Fruit fly (Drosophila melanogaster) whole organism, embryonic: ENCODE data around the gene be.
A peak's percentile ranks its signal among the peaks of the same experiment; 100 is the strongest.

Source experiments
- Asciz ChIP-seq: fragments of 200-800 bp; sonication (Bioruptor generic); optimal IDR thresholded peaks from 2 replicates; lab custom pipeline; 2017; ENCODE audit warnings: missing biosample characterization, mild to moderate bottlenecking, missing genetic modification characterization, missing genetic modification reagents
- Atf-2 ChIP-seq: fragments of 200-800 bp; sonication (Bioruptor generic); optimal IDR thresholded peaks from 2 replicates; lab custom pipeline; 2016; ENCODE audit warnings: missing biosample characterization, missing genetic modification characterization
- CG11696 ChIP-seq: fragments of 200-800 bp; sonication (Bioruptor generic); IDR thresholded peaks from 2 replicates; pipeline ENCODE4 v1.3.6; 2022; ENCODE audit warnings: missing biosample characterization, missing genetic modification characterization
- CG11723 ChIP-seq: fragments of 200-800 bp; sonication (Bioruptor generic); optimal IDR thresholded peaks from 2 replicates; lab custom pipeline; 2017; ENCODE audit warnings: missing biosample characterization, mild to moderate bottlenecking, missing genetic modification characterization
- CG12104 ChIP-seq: fragments of 200-800 bp; sonication (Bioruptor generic); optimal IDR thresholded peaks from 3 replicates; lab custom pipeline; 2016; ENCODE audit warnings: missing biosample characterization, missing genetic modification characterization
- CG12299 ChIP-seq: fragments of 200-800 bp; sonication (Bioruptor generic); optimal IDR thresholded peaks from 2 replicates; lab custom pipeline; 2018; ENCODE audit warnings: missing biosample characterization, mild to moderate bottlenecking, missing genetic modification characterization
- CG1233 ChIP-seq: fragments of 200-800 bp; sonication (Bioruptor generic); optimal IDR thresholded peaks from 4 replicates; lab custom pipeline; 2018; ENCODE audit warnings: missing biosample characterization, mild to moderate bottlenecking, missing genetic modification characterization
- CG12769 ChIP-seq: fragments of 200-800 bp; sonication (Bioruptor generic); optimal IDR thresholded peaks from 2 replicates; lab custom pipeline; 2019; ENCODE audit warnings: missing biosample characterization, mild to moderate bottlenecking, missing genetic modification characterization, moderate library complexity
- CG15269 ChIP-seq: fragments of 200-800 bp; sonication (Bioruptor generic); optimal IDR thresholded peaks from 2 replicates; lab custom pipeline; 2018; ENCODE audit warnings: missing biosample characterization, mild to moderate bottlenecking, missing genetic modification characterization, moderate library complexity
- CG15601 ChIP-seq: fragments of 200-800 bp; sonication (Bioruptor generic); optimal IDR thresholded peaks from 3 replicates; lab custom pipeline; 2019; ENCODE audit warnings: missing biosample characterization, mild to moderate bottlenecking, missing genetic modification characterization, moderate library complexity
- CG18476 ChIP-seq: fragments of 200-800 bp; sonication (Bioruptor generic); optimal IDR thresholded peaks from 2 replicates; lab custom pipeline; 2016; ENCODE audit warnings: missing biosample characterization, mild to moderate bottlenecking, missing genetic modification characterization
- CG31224 ChIP-seq: fragments of 200-800 bp; sonication (Bioruptor generic); IDR thresholded peaks from 2 replicates; pipeline ENCODE4 v1.3.6; 2022; ENCODE audit warnings: missing biosample characterization, missing genetic modification characterization
- CG3163 ChIP-seq: fragments of 200-800 bp; sonication (Bioruptor generic); optimal IDR thresholded peaks from 3 replicates; lab custom pipeline; 2016; ENCODE audit warnings: missing biosample characterization, missing genetic modification characterization
- CG32772 ChIP-seq: fragments of 200-800 bp; sonication (Bioruptor generic); IDR thresholded peaks from 2 replicates; pipeline ENCODE4 v1.3.6; 2022; ENCODE audit warnings: missing biosample characterization, missing genetic modification characterization
- CG3838 ChIP-seq: fragments of 200-800 bp; sonication (Bioruptor generic); optimal IDR thresholded peaks from 3 replicates; lab custom pipeline; 2016; ENCODE audit warnings: missing biosample characterization, missing genetic modification characterization
- CG5953 ChIP-seq: fragments of 200-800 bp; sonication (Bioruptor generic); IDR thresholded peaks from 2 replicates; pipeline ENCODE4 v1.3.6; 2022; ENCODE audit warnings: missing biosample characterization, missing genetic modification characterization
- CG6175 ChIP-seq: fragments of 200-800 bp; sonication (Bioruptor generic); IDR thresholded peaks from 3 replicates; pipeline ENCODE4 v1.3.6; 2022; ENCODE audit warnings: missing biosample characterization, missing genetic modification characterization
- CG6272 ChIP-seq: fragments of 200-800 bp; sonication (Bioruptor generic); IDR thresholded peaks from 2 replicates; pipeline ENCODE4 v1.3.6; 2022; ENCODE audit warnings: missing biosample characterization, missing genetic modification characterization
- CG6765 ChIP-seq: fragments of 200-800 bp; sonication (Bioruptor generic); optimal IDR thresholded peaks from 3 replicates; lab custom pipeline; 2017; ENCODE audit warnings: missing biosample characterization, mild to moderate bottlenecking, missing genetic modification characterization
- CG7271 ChIP-seq: fragments of 200-800 bp; sonication (Bioruptor generic); optimal IDR thresholded peaks from 2 replicates; lab custom pipeline; 2018; ENCODE audit warnings: missing biosample characterization, mild to moderate bottlenecking, missing genetic modification characterization, moderate library complexity
- CG8359 ChIP-seq: fragments of 200-800 bp; sonication (Bioruptor generic); optimal IDR thresholded peaks from 2 replicates; lab custom pipeline; 2017; ENCODE audit warnings: missing biosample characterization, mild to moderate bottlenecking, missing genetic modification characterization, borderline replicate concordance
- Camta ChIP-seq: fragments of 200-800 bp; sonication (Bioruptor generic); optimal IDR thresholded peaks from 2 replicates; lab custom pipeline; 2016; ENCODE audit warnings: missing biosample characterization, missing genetic modification characterization
- D ChIP-seq, 2 experiments: fragments of 200-800 bp in 1 of 2; fragments of >200 bp in 1 of 2; sonication (Bioruptor generic) in 1 of 2; optimal IDR thresholded peaks; 2 replicates in 1 of 2; 3 replicates in 1 of 2; lab custom pipeline; 2017; ENCODE audit warnings: mild to moderate bottlenecking in 1 of 2, missing biosample characterization in 1 of 2, missing genetic modification characterization in 1 of 2, missing genetic modification reagents in 1 of 2
- Dip2 ChIP-seq: fragments of 200-800 bp; sonication (Bioruptor generic); IDR thresholded peaks from 2 replicates; pipeline ENCODE4 v1.3.6; 2022; ENCODE audit warnings: missing biosample characterization, missing genetic modification characterization
- Doc3 ChIP-seq: fragments of 200-800 bp; sonication (Bioruptor generic); IDR thresholded peaks from 3 replicates; pipeline ENCODE4 v1.3.6; 2022; ENCODE audit warnings: missing biosample characterization, missing genetic modification characterization; ENCODE audit not compliant: partially characterized antibody
- GATAe ChIP-seq: fragments of 200-800 bp; sonication (Bioruptor generic); conservative IDR thresholded peaks from 2 replicates; pipeline ENCODE4 v1.3.6; 2022; ENCODE audit warnings: missing biosample characterization, missing genetic modification characterization
- HLH3B ChIP-seq: fragments of 200-800 bp; sonication (Bioruptor generic); IDR thresholded peaks from 2 replicates; pipeline ENCODE4 v1.3.6; 2022; ENCODE audit warnings: missing biosample characterization, missing genetic modification characterization
- HmgD ChIP-seq: fragments of 200-800 bp; sonication (Bioruptor generic); optimal IDR thresholded peaks from 3 replicates; lab custom pipeline; 2016; ENCODE audit warnings: missing biosample characterization, missing genetic modification characterization
- Lpt ChIP-seq: fragments of >200 bp; optimal IDR thresholded peaks from 2 replicates; lab custom pipeline; 2018; ENCODE audit warnings: missing biosample characterization, missing genetic modification characterization
- Mad ChIP-seq: fragments of 200-800 bp; sonication (Bioruptor generic); optimal IDR thresholded peaks from 2 replicates; lab custom pipeline; 2016; ENCODE audit warnings: missing biosample characterization, missing genetic modification characterization
- Myb ChIP-seq: fragments of 200-800 bp; sonication (Bioruptor generic); optimal IDR thresholded peaks from 2 replicates; lab custom pipeline; 2016; ENCODE audit warnings: missing biosample characterization, missing genetic modification characterization
- Poxn ChIP-seq: fragments of 200-800 bp; sonication (Bioruptor generic); IDR thresholded peaks from 2 replicates; pipeline ENCODE4 v1.3.6; 2022; ENCODE audit warnings: missing biosample characterization, missing genetic modification characterization
- Side ChIP-seq: fragments of 200-800 bp; sonication (Bioruptor generic); optimal IDR thresholded peaks from 2 replicates; lab custom pipeline; 2016; ENCODE audit warnings: missing biosample characterization, missing genetic modification characterization
- ap ChIP-seq: fragments of 200-800 bp; sonication (Bioruptor generic); IDR thresholded peaks from 2 replicates; pipeline ENCODE4 v1.3.6; 2022; ENCODE audit warnings: missing biosample characterization, missing genetic modification characterization
- corto ChIP-seq: fragments of 200-800 bp; sonication (Bioruptor generic); optimal IDR thresholded peaks from 2 replicates; lab custom pipeline; 2016; ENCODE audit warnings: missing biosample characterization, mild to moderate bottlenecking, missing genetic modification characterization, moderate library complexity
- dmrt11E ChIP-seq: fragments of 200-800 bp; sonication (Bioruptor generic); optimal IDR thresholded peaks from 3 replicates; lab custom pipeline; 2018; ENCODE audit warnings: missing biosample characterization, mild to moderate bottlenecking, missing genetic modification characterization, moderate library complexity
- gem ChIP-seq: fragments of 200-800 bp; sonication (Bioruptor generic); optimal IDR thresholded peaks from 2 replicates; lab custom pipeline; 2019; ENCODE audit warnings: missing biosample characterization, mild to moderate bottlenecking, missing genetic modification characterization, moderate library complexity
- her ChIP-seq: fragments of 200-800 bp; sonication (Bioruptor generic); optimal IDR thresholded peaks from 2 replicates; lab custom pipeline; 2016; ENCODE audit warnings: missing biosample characterization, missing genetic modification characterization
- jing ChIP-seq: fragments of 200-800 bp; sonication (Bioruptor generic); optimal IDR thresholded peaks from 2 replicates; lab custom pipeline; 2018; ENCODE audit warnings: missing biosample characterization, mild to moderate bottlenecking, missing genetic modification characterization
- mld ChIP-seq: fragments of 200-800 bp; sonication (Bioruptor generic); IDR thresholded peaks from 3 replicates; pipeline ENCODE4 v1.3.6; 2022; ENCODE audit warnings: missing biosample characterization, missing genetic modification characterization; ENCODE audit not compliant: partially characterized antibody
- nau ChIP-seq: fragments of 200-800 bp; sonication (Bioruptor generic); optimal IDR thresholded peaks from 3 replicates; lab custom pipeline; 2017; ENCODE audit warnings: missing biosample characterization, mild to moderate bottlenecking, missing genetic modification characterization, missing genetic modification reagents
- phol ChIP-seq: fragments of 200-800 bp; sonication (Bioruptor generic); optimal IDR thresholded peaks from 3 replicates; lab custom pipeline; 2018; ENCODE audit warnings: missing biosample characterization, mild to moderate bottlenecking, missing genetic modification characterization, moderate library complexity
- pros ChIP-seq: fragments of 200-800 bp; sonication (Bioruptor generic); optimal IDR thresholded peaks from 3 replicates; lab custom pipeline; 2019; ENCODE audit warnings: missing biosample characterization, mild to moderate bottlenecking, missing genetic modification characterization, moderate library complexity
- repo ChIP-seq: fragments of 200-800 bp; sonication (Bioruptor generic); optimal IDR thresholded peaks from 2 replicates; lab custom pipeline; 2016; ENCODE audit warnings: missing biosample characterization, missing genetic modification characterization
- rib ChIP-seq: fragments of 200-800 bp; sonication (Bioruptor generic); IDR thresholded peaks from 2 replicates; pipeline ENCODE4 v1.3.6; 2022; ENCODE audit warnings: missing biosample characterization, missing genetic modification characterization
- shn ChIP-seq: fragments of 200-800 bp; sonication (Bioruptor generic); optimal IDR thresholded peaks from 3 replicates; lab custom pipeline; 2016; ENCODE audit warnings: missing biosample characterization, missing genetic modification characterization
- tgo ChIP-seq: fragments of 200-800 bp; sonication (Bioruptor generic); IDR thresholded peaks from 3 replicates; pipeline ENCODE4 v1.3.6; 2022; ENCODE audit warnings: missing biosample characterization, missing genetic modification characterization
- tx ChIP-seq: fragments of 200-800 bp; sonication (Bioruptor generic); optimal IDR thresholded peaks from 2 replicates; lab custom pipeline; 2016; ENCODE audit warnings: missing biosample characterization, missing genetic modification characterization
- unpg ChIP-seq: fragments of 200-800 bp; sonication (Bioruptor generic); optimal IDR thresholded peaks from 3 replicates; lab custom pipeline; 2018; ENCODE audit warnings: missing biosample characterization, mild to moderate bottlenecking, missing genetic modification characterization, moderate library complexity

The be gene

dm6 chrX:15084580-15085138 lies 60.4 kb downstream of the be start, which contains the start of gene Cox17 (continued):
- peak; percentile 34 for TF ChIP-seq Myb (GFP tag; lab: Kevin White, UChicago)
- peak; percentile 23 for TF ChIP-seq her
- TF ChIP-seq CG6272 = peak; percentile 71
- no peak for TF ChIP-seq HmgD
- peak; percentile 85 for TF ChIP-seq CG18476
- peak; percentile 64 for TF ChIP-seq unpg (GFP tag; lab: Kevin White, UChicago)
- TF ChIP-seq CG32772 = peak; percentile 60; the same call in 1 of the 2 replicates
- TF ChIP-seq CG12769 (tag; lab: Kevin White, UChicago) = peak; percentile 39
- no peak for TF ChIP-seq Dip2 (GFP tag; lab: Robert Waterston, UW)
- TF ChIP-seq Doc3 (GFP tag; lab: Robert Waterston, UW) = peak; percentile 75
- peak; percentile 89 for TF ChIP-seq phol (tag; lab: Kevin White, UChicago)
- peak; percentile 65 for TF ChIP-seq tgo (GFP tag; lab: Robert Waterston, UW)
- no peak for TF ChIP-seq Lpt (GFP tag; lab: Kevin White, UChicago)
- no peak for TF ChIP-seq D (optimal IDR thresholded peaks at IDR 0.05; lab: Kevin White, UChicago)
- peak; percentile 73 for TF ChIP-seq D (GFP tag; optimal IDR thresholded peaks at IDR 0.05; lab: Kevin White, UChicago)
- TF ChIP-seq pros = no peak
- TF ChIP-seq shn (GFP tag; lab: Kevin White, UChicago) = peak; percentile 62
- TF ChIP-seq CG6765 (GFP tag; lab: Kevin White, UChicago) = peak; percentile 58
- peak; percentile 81 for TF ChIP-seq dmrt11E
- TF ChIP-seq GATAe = peak; percentile 28; the same call in 1 of the 2 replicates
- no peak for TF ChIP-seq corto (GFP tag; lab: Kevin White, UChicago)
- no peak for TF ChIP-seq rib (GFP tag; lab: Robert Waterston, UW)
- peak; percentile 68 for TF ChIP-seq Atf-2 (GFP tag; lab: Kevin White, UChicago)
- TF ChIP-seq CG8359 (GFP tag; lab: Kevin White, UChicago) = no peak
- peak; percentile 73 for TF ChIP-seq nau
- peak; percentile 48 for TF ChIP-seq Side (GFP tag; lab: Kevin White, UChicago)
- peak; percentile 30 for TF ChIP-seq CG3838 (GFP tag; lab: Kevin White, UChicago)
- peak; percentile 65 for TF ChIP-seq Asciz (GFP tag; lab: Kevin White, UChicago)
- peak; percentile 26; the same call in 1 of the 2 replicates for TF ChIP-seq HLH3B (GFP tag; lab: Robert Waterston, UW)
- TF ChIP-seq CG15269 (tag; lab: Kevin White, UChicago) = peak; percentile 83
- peak; percentile 34 for TF ChIP-seq CG7271 (tag; lab: Kevin White, UChicago)
- TF ChIP-seq CG12104 = peak; percentile 74
- peak; percentile 48 for TF ChIP-seq CG12299 (tag; lab: Kevin White, UChicago)
- TF ChIP-seq gem (tag; lab: Kevin White, UChicago) = peak; percentile 90
- peak; percentile 70 for TF ChIP-seq CG11723 (GFP tag; lab: Kevin White, UChicago)
- peak; percentile 19 for TF ChIP-seq CG3163 (GFP tag; lab: Kevin White, UChicago)
- TF ChIP-seq CG5953 (GFP tag; lab: Robert Waterston, UW) = no peak
- TF ChIP-seq tx (GFP tag; lab: Kevin White, UChicago) = peak; percentile 68
- peak; percentile 35 for TF ChIP-seq jing (GFP tag; lab: Kevin White, UChicago)
- peak; percentile 64; the same call in 1 of the 3 replicates for TF ChIP-seq mld (GFP tag; lab: Robert Waterston, UW)
- TF ChIP-seq repo (GFP tag; lab: Kevin White, UChicago) = peak; percentile 28
- no peak for TF ChIP-seq ap
- TF ChIP-seq Mad (GFP tag; lab: Kevin White, UChicago) = peak; percentile 72
- TF ChIP-seq Poxn (GFP tag; lab: Robert Waterston, UW) = peak; percentile 15; the same call in 1 of the 2 replicates
- TF ChIP-seq CG6175 (GFP tag; lab: Robert Waterston, UW) = no peak
- TF ChIP-seq Camta (GFP tag; lab: Kevin White, UChicago) = peak; percentile 48
- peak; percentile 76 for TF ChIP-seq CG15601 (tag; lab: Kevin White, UChicago)
- TF ChIP-seq CG31224 (GFP tag; lab: Robert Waterston, UW) = peak; percentile 43; the same call in 1 of the 2 replicates
- peak; percentile 78 for TF ChIP-seq CG1233 (GFP tag; lab: Kevin White, UChicago)
- TF ChIP-seq CG11696 (GFP tag; lab: Robert Waterston, UW) = no peak
